Worm (Caenorhabditis elegans) whole organism, mixed stage, embryonic: Measurements from ENCODE around the gene fbxb-112.
"Not testable (repeated sequence)": the region's sequence is repeated elsewhere in the genome, so short reads cannot be mapped to it uniquely, and the experiment has no call there.

Experiments used
- M03D4.4 ChIP-seq: sonication (generic microtip); optimal IDR thresholded peaks from 2 replicates; lab custom pipeline; 2017; ENCODE audit warnings: mild to moderate bottlenecking, missing genetic modification characterization, missing compliant biosample characterization
- bed-3 ChIP-seq: fragments of 200-800 bp; sonication (Bioruptor generic); optimal IDR thresholded peaks from 3 replicates; lab custom pipeline; 2018; ENCODE audit warnings: mild to moderate bottlenecking, missing genetic modification characterization, moderate library complexity, missing compliant biosample characterization
- blmp-1 ChIP-seq: fragments of 150-350 bp; optimal IDR thresholded peaks from 2 replicates; lab custom pipeline; 2014; ENCODE audit warnings: missing biosample characterization, missing genetic modification characterization
- ceh-39 ChIP-seq: fragments of 150-350 bp; optimal IDR thresholded peaks from 2 replicates; lab custom pipeline; 2014; ENCODE audit warnings: missing biosample characterization, missing genetic modification characterization
- ceh-43 ChIP-seq: fragments of 200-800 bp; sonication (Bioruptor generic); optimal IDR thresholded peaks from 2 replicates; lab custom pipeline; 2018; ENCODE audit warnings: mild to moderate bottlenecking, missing genetic modification characterization, moderate library complexity, missing compliant biosample characterization
- ceh-83 ChIP-seq: fragments of 200-800 bp; sonication (Bioruptor generic); optimal IDR thresholded peaks from 2 replicates; lab custom pipeline; 2018; ENCODE audit warnings: mild to moderate bottlenecking, missing genetic modification characterization, missing compliant biosample characterization
- ces-1 ChIP-seq: fragments of 150-350 bp; optimal IDR thresholded peaks from 2 replicates; lab custom pipeline; 2014; ENCODE audit warnings: missing biosample characterization, missing genetic modification reagents, missing genetic modification characterization
- cnd-1 ChIP-seq: fragments of 200-800 bp; sonication (Bioruptor generic); optimal IDR thresholded peaks from 2 replicates; lab custom pipeline; 2018; ENCODE audit warnings: mild to moderate bottlenecking, missing genetic modification characterization, missing compliant biosample characterization
- drap-1 ChIP-seq: fragments of 200-800 bp; sonication (Bioruptor generic); optimal IDR thresholded peaks from 3 replicates; lab custom pipeline; 2018; ENCODE audit warnings: mild to moderate bottlenecking, missing genetic modification characterization, missing compliant biosample characterization
- elt-1 ChIP-seq: sonication (generic microtip); optimal IDR thresholded peaks from 2 replicates; lab custom pipeline; 2017; ENCODE audit warnings: missing genetic modification characterization, mild to moderate bottlenecking, missing compliant biosample characterization, antibody characterized with exemption, moderate library complexity, borderline replicate concordance; ENCODE audit not compliant: insufficient read depth
- elt-3 ChIP-seq: fragments of 150-350 bp; optimal IDR thresholded peaks from 2 replicates; lab custom pipeline; 2014; ENCODE audit warnings: missing biosample characterization, missing genetic modification characterization
- flh-1 ChIP-seq: fragments of 200-800 bp; sonication (Bioruptor generic); optimal IDR thresholded peaks from 2 replicates; lab custom pipeline; 2018; ENCODE audit warnings: mild to moderate bottlenecking, missing genetic modification characterization, moderate library complexity, missing compliant biosample characterization
- ham-2 ChIP-seq: fragments of 200-800 bp; sonication (Bioruptor generic); optimal IDR thresholded peaks from 2 replicates; lab custom pipeline; 2018; ENCODE audit warnings: mild to moderate bottlenecking, missing genetic modification characterization, missing compliant biosample characterization
- hlh-1 ChIP-seq: fragments of 150-350 bp; optimal IDR thresholded peaks from 2 replicates; lab custom pipeline; 2014; ENCODE audit warnings: missing biosample characterization, missing genetic modification reagents, missing genetic modification characterization
- lin-13 ChIP-seq: fragments of 150-350 bp; optimal IDR thresholded peaks from 2 replicates; lab custom pipeline; 2014; ENCODE audit warnings: missing biosample characterization, missing genetic modification characterization
- lin-32 ChIP-seq: fragments of 200-800 bp; sonication (Bioruptor generic); optimal IDR thresholded peaks from 2 replicates; lab custom pipeline; 2018; ENCODE audit warnings: mild to moderate bottlenecking, missing genetic modification characterization, missing compliant biosample characterization
- lsy-2 ChIP-seq: fragments of 150-350 bp; optimal IDR thresholded peaks from 2 replicates; lab custom pipeline; 2014; ENCODE audit warnings: missing biosample characterization, missing genetic modification characterization
- mab-5 ChIP-seq: fragments of 150-350 bp; optimal IDR thresholded peaks from 2 replicates; lab custom pipeline; 2014; ENCODE audit warnings: missing biosample characterization, missing genetic modification characterization
- mep-1 ChIP-seq: fragments of 150-350 bp; optimal IDR thresholded peaks from 2 replicates; lab custom pipeline; 2017; ENCODE audit warnings: missing biosample characterization, missing genetic modification reagents, missing genetic modification characterization, inconsistent platforms
- mls-2 ChIP-seq: sonication (generic microtip); optimal IDR thresholded peaks from 2 replicates; lab custom pipeline; 2016; ENCODE audit warnings: mild to moderate bottlenecking, missing genetic modification characterization, moderate library complexity, missing compliant biosample characterization
- nhr-12 ChIP-seq: fragments of 150-350 bp; optimal IDR thresholded peaks from 2 replicates; lab custom pipeline; 2014; ENCODE audit warnings: missing biosample characterization, missing genetic modification characterization
- nhr-2 ChIP-seq: fragments of 150-350 bp; optimal IDR thresholded peaks from 2 replicates; lab custom pipeline; 2014; ENCODE audit warnings: missing biosample characterization, missing genetic modification characterization
- nhr-237 ChIP-seq: fragments of 150-350 bp; optimal IDR thresholded peaks from 2 replicates; lab custom pipeline; 2014; ENCODE audit warnings: missing biosample characterization, missing genetic modification characterization
- nhr-28 ChIP-seq: fragments of 150-350 bp; optimal IDR thresholded peaks from 2 replicates; lab custom pipeline; 2014; ENCODE audit warnings: missing biosample characterization, missing genetic modification characterization
- pha-4 ChIP-seq: fragments of 150-350 bp; optimal IDR thresholded peaks from 2 replicates; lab custom pipeline; 2018; ENCODE audit warnings: missing biosample characterization, missing genetic modification reagents, missing genetic modification characterization
- sptf-1 ChIP-seq: sonication (generic microtip); optimal IDR thresholded peaks from 2 replicates; lab custom pipeline; 2017; ENCODE audit warnings: mild to moderate bottlenecking, missing genetic modification characterization, moderate library complexity, missing compliant biosample characterization
- tbx-8 ChIP-seq: fragments of 200-800 bp; sonication (Bioruptor generic); optimal IDR thresholded peaks from 2 replicates; lab custom pipeline; 2018; ENCODE audit warnings: mild to moderate bottlenecking, missing genetic modification characterization, moderate library complexity, missing compliant biosample characterization
- unc-120 ChIP-seq: sonication (generic microtip); optimal IDR thresholded peaks from 2 replicates; lab custom pipeline; 2017; ENCODE audit warnings: missing genetic modification characterization, missing compliant biosample characterization; ENCODE audit not compliant: poor library complexity, severe bottlenecking
- unc-39 ChIP-seq: fragments of 150-350 bp; optimal IDR thresholded peaks from 2 replicates; lab custom pipeline; 2014; ENCODE audit warnings: missing biosample characterization, missing genetic modification characterization
- unc-62 ChIP-seq: fragments of 150-350 bp; optimal IDR thresholded peaks from 2 replicates; lab custom pipeline; 2014; ENCODE audit warnings: missing biosample characterization, missing genetic modification reagents, missing genetic modification characterization
- zip-8 ChIP-seq: fragments of 150-350 bp; optimal IDR thresholded peaks from 2 replicates; lab custom pipeline; 2014; ENCODE audit warnings: missing biosample characterization, missing genetic modification characterization
- ztf-11 ChIP-seq: fragments of 150-350 bp; optimal IDR thresholded peaks from 2 replicates; lab custom pipeline; 2014; ENCODE audit warnings: missing biosample characterization, missing genetic modification characterization

fbxb-112 gene

ce11 chrII:3461586-3461985 lies 29.3 kb upstream of the fbxb-112 start, which contains the start of gene C16C8.8:
TSS of gene C16C8.8 (minus strand) at chrII:3461686.
- TF ChIP-seq nhr-12: no peak
- no peak for TF ChIP-seq ceh-43 (GFP tag; lab: Kevin White, UChicago)
- TF ChIP-seq mep-1 (tag; lab: Kevin White, UChicago): no peak
- no peak for TF ChIP-seq hlh-1 (tag; lab: Kevin White, UChicago)
- TF ChIP-seq sptf-1 (tag; lab: Kevin White, UChicago): no peak
- no peak for TF ChIP-seq lsy-2
- no peak for TF ChIP-seq ceh-39 (tag; lab: Kevin White, UChicago)
- TF ChIP-seq unc-39 (tag; lab: Kevin White, UChicago): no peak
- TF ChIP-seq nhr-28: no peak
- TF ChIP-seq zip-8 (tag; lab: Kevin White, UChicago): no peak
- no peak for TF ChIP-seq ham-2 (GFP tag; lab: Kevin White, UChicago)
- no peak for TF ChIP-seq lin-13 (tag; lab: Kevin White, UChicago)
- TF ChIP-seq pha-4 (tag; lab: Kevin White, UChicago): no peak
- no peak for TF ChIP-seq M03D4.4 (tag; lab: Kevin White, UChicago)

DNA sequence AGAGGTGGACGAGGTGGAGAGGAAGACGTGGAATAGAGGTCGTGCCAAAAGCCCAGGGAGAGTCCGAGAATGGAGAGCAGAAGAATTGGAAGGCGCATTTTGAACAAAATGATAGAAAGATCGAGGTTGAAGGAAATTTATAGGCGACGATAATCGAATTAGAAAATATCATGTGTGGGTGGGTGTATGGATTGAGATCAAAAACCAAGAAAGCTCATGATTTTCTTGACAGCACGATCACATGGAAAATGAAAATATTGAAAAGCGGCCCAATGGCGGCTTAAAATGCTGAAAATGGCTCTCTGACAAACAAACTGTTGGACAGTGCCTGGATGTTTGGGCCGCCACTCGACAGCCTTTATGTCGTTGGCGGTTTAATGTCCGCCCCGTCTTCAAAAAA lies 27.8 kb upstream of the fbxb-112 start, which contains the start of gene C16C8.9:
Gene C16C8.9 (minus strand): TSS at position 101 of the 400 bp plus-strand sequence.
- TF ChIP-seq ztf-11 (tag; lab: Kevin White, UChicago) (no peak), mls-2 (no peak), unc-62 (GFP tag; lab: Kevin White, UChicago) (no peak), lsy-2 (no peak)
- TF ChIP-seq, all 35 proteins: peak for 0

DNA sequence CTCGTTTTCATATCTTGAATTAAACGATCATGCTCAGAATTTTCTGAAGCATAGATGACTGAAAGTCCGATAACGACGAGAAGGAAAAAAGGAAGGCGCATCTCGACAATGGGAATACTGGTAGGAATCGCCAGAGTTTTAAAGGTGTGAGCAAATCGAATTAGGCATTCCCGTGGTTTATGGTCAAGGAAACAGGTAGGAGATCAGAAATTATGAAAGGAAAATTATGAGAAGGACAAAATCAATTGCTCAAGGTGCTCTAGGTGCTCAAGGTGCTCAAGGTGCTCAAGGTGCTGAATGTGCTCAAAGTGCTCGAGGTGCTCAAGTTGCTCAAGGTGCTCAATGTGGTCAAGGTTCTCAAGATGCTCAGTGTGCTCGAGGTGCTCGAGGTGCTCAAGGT lies 26.3 kb upstream of the fbxb-112 start, which contains the start of gene C16C8.10:
Gene C16C8.10 (minus strand): TSS at position 101 of the 400 bp plus-strand sequence.
- not testable (repeated sequence) for TF ChIP-seq nhr-237 (tag; lab: Kevin White, UChicago); nhr-2; mab-5 (tag; lab: Kevin White, UChicago)

ce11 chrII:3470549-3470948 lies 20.3 kb upstream of the fbxb-112 start, which contains the start of gene Y49F6B.20:
TSS of gene Y49F6B.20 (minus strand) at chrII:3470649.
- TF ChIP-seq unc-120 (tag; lab: Kevin White, UChicago) (no peak), lin-32 (GFP tag; lab: Kevin White, UChicago) (no peak), lsy-2 (no peak), drap-1 (GFP tag; lab: Kevin White, UChicago) (no peak), nhr-28 (no peak), ham-2 (GFP tag; lab: Kevin White, UChicago) (no peak), unc-39 (tag; lab: Kevin White, UChicago) (no peak), ztf-11 (tag; lab: Kevin White, UChicago) (no peak), ceh-39 (tag; lab: Kevin White, UChicago) (no peak), cnd-1 (tag; lab: Kevin White, UChicago) (no peak), zip-8 (tag; lab: Kevin White, UChicago) (no peak), unc-62 (GFP tag; lab: Kevin White, UChicago) (no peak), ces-1 (GFP tag; lab: Kevin White, UChicago) (no peak), bed-3 (GFP tag; lab: Kevin White, UChicago) (no peak)

ce11 chrII:3471603-3472002 lies 19.3 kb upstream of the fbxb-112 start, which contains the start of gene Y49F6B.13:
TSS of gene Y49F6B.13 (minus strand) at chrII:3471703.
- TF ChIP-seq ceh-43 (GFP tag; lab: Kevin White, UChicago) (no peak), elt-1 (no peak), ceh-83 (GFP tag; lab: Kevin White, UChicago) (no peak), nhr-12 (no peak), nhr-28 (no peak), mls-2 (no peak), nhr-2 (no peak), mab-5 (tag; lab: Kevin White, UChicago) (no peak)

- TF ChIP-seq ham-2 (GFP tag; lab: Kevin White, UChicago) (no peak), lin-13 (tag; lab: Kevin White, UChicago) (no peak), lsy-2 (no peak), ceh-39 (tag; lab: Kevin White, UChicago) (no peak), pha-4 (tag; lab: Kevin White, UChicago) (no peak), tbx-8 (GFP tag; lab: Kevin White, UChicago) (no peak), unc-62 (GFP tag; lab: Kevin White, UChicago) (no peak), elt-3 (tag; lab: Kevin White, UChicago) (no peak), flh-1 (no peak), ztf-11 (tag; lab: Kevin White, UChicago) (no peak), bed-3 (GFP tag; lab: Kevin White, UChicago) (no peak), lin-32 (GFP tag; lab: Kevin White, UChicago) (no peak), unc-120 (tag; lab: Kevin White, UChicago) (no peak), blmp-1 (tag; lab: Kevin White, UChicago) (no peak), ces-1 (GFP tag; lab: Kevin White, UChicago) (no peak), nhr-28 (no peak)
Observed at ce11 chrII:3472316-3472715, 18.6 kb upstream of the fbxb-112 start, which contains the start of gene Y49F6B.12. TSS of gene Y49F6B.12 (minus strand) at chrII:3472416.
